Fruit fly (Drosophila melanogaster) whole organism, embryonic: Measurements from ENCODE around the gene UK114.

Experiments used
- Atf-2 ChIP-seq: fragments of 200-800 bp; sonication (Bioruptor generic); optimal IDR thresholded peaks from 2 replicates; lab custom pipeline; 2016; ENCODE audit warnings: missing biosample characterization, missing genetic modification characterization
- Atf3 ChIP-seq: fragments of 200-800 bp; sonication (Bioruptor generic); optimal IDR thresholded peaks from 3 replicates; lab custom pipeline; 2016; ENCODE audit warnings: missing biosample characterization, missing genetic modification characterization
- Bgb ChIP-seq: fragments of 200-800 bp; sonication (Bioruptor generic); IDR thresholded peaks from 2 replicates; pipeline ENCODE4 v1.3.6; 2022; ENCODE audit warnings: missing biosample characterization, missing genetic modification characterization; ENCODE audit not compliant: partially characterized antibody
- CG11504 ChIP-seq: fragments of 200-800 bp; sonication (Bioruptor generic); optimal IDR thresholded peaks from 3 replicates; lab custom pipeline; 2019; ENCODE audit warnings: missing biosample characterization, mild to moderate bottlenecking, missing genetic modification characterization, moderate library complexity
- CG11723 ChIP-seq: fragments of 200-800 bp; sonication (Bioruptor generic); optimal IDR thresholded peaks from 2 replicates; lab custom pipeline; 2017; ENCODE audit warnings: missing biosample characterization, mild to moderate bottlenecking, missing genetic modification characterization
- CG14667 ChIP-seq: fragments of 200-800 bp; sonication (Bioruptor generic); IDR thresholded peaks from 2 replicates; pipeline ENCODE4 v1.3.6; 2022; ENCODE audit warnings: missing biosample characterization, missing genetic modification characterization
- CG14965 ChIP-seq: fragments of 200-800 bp; sonication (Bioruptor generic); optimal IDR thresholded peaks from 2 replicates; lab custom pipeline; 2016; ENCODE audit warnings: missing biosample characterization, missing genetic modification characterization, borderline replicate concordance
- CG15479 ChIP-seq: fragments of 200-800 bp; sonication (Bioruptor generic); optimal IDR thresholded peaks from 3 replicates; lab custom pipeline; 2019; ENCODE audit warnings: missing biosample characterization, mild to moderate bottlenecking, missing genetic modification characterization, moderate library complexity
- CG1602 ChIP-seq: fragments of 200-800 bp; sonication (Bioruptor generic); optimal IDR thresholded peaks from 3 replicates; lab custom pipeline; 2016; ENCODE audit warnings: missing biosample characterization, missing genetic modification characterization
- CG1603 ChIP-seq: fragments of 200-800 bp; sonication (Bioruptor generic); optimal IDR thresholded peaks from 2 replicates; lab custom pipeline; 2019; ENCODE audit warnings: missing biosample characterization, mild to moderate bottlenecking, missing genetic modification characterization, moderate library complexity
- CG1647 ChIP-seq: fragments of 200-800 bp; sonication (Bioruptor generic); optimal IDR thresholded peaks from 3 replicates; lab custom pipeline; 2016; ENCODE audit warnings: missing biosample characterization, missing genetic modification characterization
- CG16813 ChIP-seq: fragments of 200-800 bp; sonication (Bioruptor generic); IDR thresholded peaks from 3 replicates; pipeline ENCODE4 v1.3.6; 2022; ENCODE audit warnings: missing biosample characterization, missing genetic modification characterization; ENCODE audit not compliant: partially characterized antibody
- CG17612 ChIP-seq: fragments of 200-800 bp; sonication (Bioruptor generic); IDR thresholded peaks from 2 replicates; pipeline ENCODE4 v1.3.6; 2022; ENCODE audit warnings: missing biosample characterization, missing genetic modification characterization
- CG1792 ChIP-seq: fragments of 200-800 bp; sonication (Bioruptor generic); optimal IDR thresholded peaks from 2 replicates; lab custom pipeline; 2016; ENCODE audit warnings: missing biosample characterization, missing genetic modification characterization
- CG18476 ChIP-seq: fragments of 200-800 bp; sonication (Bioruptor generic); optimal IDR thresholded peaks from 2 replicates; lab custom pipeline; 2016; ENCODE audit warnings: missing biosample characterization, mild to moderate bottlenecking, missing genetic modification characterization
- CG2875 ChIP-seq: fragments of 200-800 bp; sonication (Bioruptor generic); optimal IDR thresholded peaks from 2 replicates; lab custom pipeline; 2017; ENCODE audit warnings: missing biosample characterization, mild to moderate bottlenecking, missing genetic modification characterization, missing genetic modification reagents
- CG32532 ChIP-seq: fragments of 200-800 bp; sonication (Bioruptor generic); IDR thresholded peaks from 2 replicates; pipeline ENCODE4 v1.3.6; 2022; ENCODE audit warnings: missing biosample characterization, missing genetic modification characterization
- CG42726 ChIP-seq: fragments of 200-800 bp; sonication (Bioruptor generic); IDR thresholded peaks from 2 replicates; pipeline ENCODE4 v1.3.6; 2022; ENCODE audit warnings: missing biosample characterization, missing genetic modification characterization; ENCODE audit not compliant: partially characterized antibody
- CG6683 ChIP-seq: fragments of 200-800 bp; sonication (Bioruptor generic); optimal IDR thresholded peaks from 2 replicates; lab custom pipeline; 2017; ENCODE audit warnings: missing biosample characterization, mild to moderate bottlenecking, missing genetic modification characterization, missing genetic modification reagents
- CG9876 ChIP-seq: fragments of 200-800 bp; sonication (Bioruptor generic); optimal IDR thresholded peaks from 2 replicates; lab custom pipeline; 2016; ENCODE audit warnings: missing biosample characterization, missing genetic modification characterization
- CkIIα-i1 ChIP-seq: fragments of 200-800 bp; sonication (Bioruptor generic); IDR thresholded peaks from 2 replicates; pipeline ENCODE4 v1.3.6; 2022; ENCODE audit warnings: missing biosample characterization, missing genetic modification characterization
- Dip2 ChIP-seq: fragments of 200-800 bp; sonication (Bioruptor generic); IDR thresholded peaks from 2 replicates; pipeline ENCODE4 v1.3.6; 2022; ENCODE audit warnings: missing biosample characterization, missing genetic modification characterization
- Dip3 ChIP-seq: fragments of 200-800 bp; sonication (Bioruptor generic); optimal IDR thresholded peaks from 3 replicates; lab custom pipeline; 2016; ENCODE audit warnings: missing biosample characterization, missing genetic modification characterization
- Lim3 ChIP-seq: fragments of 200-800 bp; sonication (Bioruptor generic); IDR thresholded peaks from 2 replicates; pipeline ENCODE4 v1.3.6; 2022; ENCODE audit warnings: missing biosample characterization, missing genetic modification characterization
- MESR4 ChIP-seq: fragments of 200-800 bp; sonication (Bioruptor generic); optimal IDR thresholded peaks from 2 replicates; lab custom pipeline; 2018; ENCODE audit warnings: missing biosample characterization, mild to moderate bottlenecking, missing genetic modification characterization, moderate library complexity
- Mad ChIP-seq: fragments of 200-800 bp; sonication (Bioruptor generic); optimal IDR thresholded peaks from 2 replicates; lab custom pipeline; 2016; ENCODE audit warnings: missing biosample characterization, missing genetic modification characterization
- NC2α ChIP-seq: fragments of 200-800 bp; sonication (Bioruptor generic); optimal IDR thresholded peaks from 2 replicates; lab custom pipeline; 2016; ENCODE audit warnings: missing biosample characterization, missing genetic modification characterization
- Nf-YA ChIP-seq: fragments of 200-800 bp; sonication (Bioruptor generic); IDR thresholded peaks from 2 replicates; pipeline ENCODE4 v1.3.6; 2022; ENCODE audit warnings: missing biosample characterization, missing genetic modification characterization
- Six4 ChIP-seq: fragments of 200-800 bp; sonication (Bioruptor generic); optimal IDR thresholded peaks from 2 replicates; lab custom pipeline; 2016; ENCODE audit warnings: missing biosample characterization, missing genetic modification characterization
- Stat92E ChIP-seq, 3 experiments: fragments of >200 bp in 2 of 3; fragments of 200-800 bp in 1 of 3; sonication (Bioruptor generic) in 1 of 3; optimal IDR thresholded peaks; 2 replicates each; lab custom pipeline; 2017 to 2019; ENCODE audit warnings: missing biosample characterization in 3 of 3, missing genetic modification characterization in 3 of 3, mild to moderate bottlenecking in 1 of 3, moderate library complexity in 1 of 3
- Usf ChIP-seq: fragments of 200-800 bp; sonication (Bioruptor generic); optimal IDR thresholded peaks from 2 replicates; lab custom pipeline; 2017; ENCODE audit warnings: missing genotype, missing biosample characterization, missing genetic modification characterization
- bsh ChIP-seq, 2 experiments: fragments of 200-800 bp; sonication (Bioruptor generic); optimal IDR thresholded peaks; 2 replicates each; lab custom pipeline; 2017 to 2018; ENCODE audit warnings: mild to moderate bottlenecking in 2 of 2, missing biosample characterization in 2 of 2, missing genetic modification characterization in 2 of 2, moderate library complexity in 1 of 2
- caup ChIP-seq: fragments of 200-800 bp; sonication (Bioruptor generic); optimal IDR thresholded peaks from 3 replicates; lab custom pipeline; 2017; ENCODE audit warnings: missing biosample characterization, mild to moderate bottlenecking, missing genetic modification characterization, moderate library complexity; ENCODE audit not compliant: severe bottlenecking
- crp ChIP-seq, 2 experiments: fragments of 200-800 bp; sonication (Bioruptor generic); optimal IDR thresholded peaks; 2 replicates in 1 of 2; 3 replicates in 1 of 2; lab custom pipeline; 2017; ENCODE audit warnings: missing biosample characterization in 2 of 2, missing genetic modification characterization in 2 of 2, mild to moderate bottlenecking in 1 of 2, moderate library complexity in 1 of 2
- dan ChIP-seq: fragments of 200-800 bp; sonication (Bioruptor generic); IDR thresholded peaks from 2 replicates; pipeline ENCODE4 v1.3.6; 2022; ENCODE audit warnings: missing biosample characterization, missing genetic modification characterization
- emc ChIP-seq: fragments of 200-800 bp; sonication (Bioruptor generic); optimal IDR thresholded peaks from 2 replicates; lab custom pipeline; 2016; ENCODE audit warnings: missing biosample characterization, missing genetic modification characterization
- esg ChIP-seq: fragments of 200-800 bp; sonication (Bioruptor generic); conservative IDR thresholded peaks from 2 replicates; pipeline ENCODE4 v1.3.6; 2022; ENCODE audit warnings: missing biosample characterization, missing genetic modification characterization
- gcm ChIP-seq: fragments of 200-800 bp; sonication (Bioruptor generic); optimal IDR thresholded peaks from 2 replicates; lab custom pipeline; 2019; ENCODE audit warnings: missing biosample characterization, mild to moderate bottlenecking, missing genetic modification characterization, moderate library complexity
- gem ChIP-seq: fragments of 200-800 bp; sonication (Bioruptor generic); optimal IDR thresholded peaks from 2 replicates; lab custom pipeline; 2019; ENCODE audit warnings: missing biosample characterization, mild to moderate bottlenecking, missing genetic modification characterization, moderate library complexity
- gfzf ChIP-seq: fragments of 200-800 bp; sonication (Bioruptor generic); optimal IDR thresholded peaks from 2 replicates; lab custom pipeline; 2016; ENCODE audit warnings: missing biosample characterization, mild to moderate bottlenecking, missing genetic modification characterization, moderate library complexity
- ind ChIP-seq: fragments of 200-800 bp; sonication (Bioruptor generic); optimal IDR thresholded peaks from 3 replicates; lab custom pipeline; 2016; ENCODE audit warnings: missing biosample characterization, missing genetic modification characterization
- kni ChIP-seq: fragments of 200-800 bp; sonication (Bioruptor generic); optimal IDR thresholded peaks from 3 replicates; lab custom pipeline; 2017; ENCODE audit warnings: mild to moderate bottlenecking, missing biosample characterization, missing genetic modification reagents, missing genetic modification characterization
- lola ChIP-seq, 3 experiments: fragments of >200 bp in 2 of 3; fragments of 200-800 bp in 1 of 3; sonication (Bioruptor generic) in 1 of 3; optimal IDR thresholded peaks; 2 replicates each; lab custom pipeline; 2017 to 2019; ENCODE audit warnings: missing biosample characterization in 3 of 3, missing genetic modification characterization in 3 of 3, mild to moderate bottlenecking in 1 of 3, moderate library complexity in 1 of 3
- nerfin-1 ChIP-seq: fragments of 200-800 bp; sonication (Bioruptor generic); optimal IDR thresholded peaks from 3 replicates; lab custom pipeline; 2019; ENCODE audit warnings: missing biosample characterization, mild to moderate bottlenecking, missing genetic modification characterization, moderate library complexity
- salm ChIP-seq: fragments of 200-800 bp; sonication (Bioruptor generic); optimal IDR thresholded peaks from 2 replicates; lab custom pipeline; 2018; ENCODE audit warnings: missing biosample characterization, mild to moderate bottlenecking, missing genetic modification characterization
- tgo ChIP-seq: fragments of 200-800 bp; sonication (Bioruptor generic); IDR thresholded peaks from 3 replicates; pipeline ENCODE4 v1.3.6; 2022; ENCODE audit warnings: missing biosample characterization, missing genetic modification characterization
- tll ChIP-seq, 2 experiments: fragments of 200-800 bp in 1 of 2; fragments of >200 bp in 1 of 2; sonication (Bioruptor generic) in 1 of 2; optimal IDR thresholded peaks; 2 replicates each; lab custom pipeline; 2017 to 2019; ENCODE audit warnings: missing biosample characterization in 2 of 2, missing genetic modification characterization in 2 of 2, mild to moderate bottlenecking in 1 of 2, moderate library complexity in 1 of 2
- unc-4 ChIP-seq: fragments of 200-800 bp; sonication (Bioruptor generic); IDR thresholded peaks from 2 replicates; pipeline ENCODE4 v1.3.6; 2022; ENCODE audit warnings: missing biosample characterization, missing genetic modification characterization; ENCODE audit not compliant: partially characterized antibody

The UK114 gene

DNA sequence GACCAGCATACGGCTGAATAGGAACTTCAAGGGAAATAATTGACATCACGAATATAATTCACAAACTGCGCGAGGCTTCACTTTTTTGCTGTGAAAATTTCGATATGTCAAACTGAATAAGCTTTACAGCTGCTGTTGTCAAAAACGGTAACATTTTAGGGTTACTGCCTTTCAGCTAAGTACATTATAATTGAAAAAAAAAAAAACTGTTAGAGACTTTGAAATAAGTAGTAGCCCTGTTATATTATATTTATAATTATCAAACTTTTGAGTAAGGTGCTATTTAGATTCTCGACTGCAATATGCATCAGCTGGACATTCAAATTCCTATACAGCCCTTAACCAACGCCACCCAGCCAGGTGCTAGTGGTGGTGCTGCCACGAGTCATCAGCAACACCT is 43.9 kb upstream of the UK114 start, which contains the start of gene nht:
Gene nht (minus strand): TSS at position 101 of the 400 bp plus-strand sequence.
- peak; percentile 32 for TF ChIP-seq nerfin-1
- TF ChIP-seq salm: no peak
- no peak for TF ChIP-seq emc (GFP tag; lab: Kevin White, UChicago)
- no peak for TF ChIP-seq tgo (GFP tag; lab: Robert Waterston, UW)

DNA sequence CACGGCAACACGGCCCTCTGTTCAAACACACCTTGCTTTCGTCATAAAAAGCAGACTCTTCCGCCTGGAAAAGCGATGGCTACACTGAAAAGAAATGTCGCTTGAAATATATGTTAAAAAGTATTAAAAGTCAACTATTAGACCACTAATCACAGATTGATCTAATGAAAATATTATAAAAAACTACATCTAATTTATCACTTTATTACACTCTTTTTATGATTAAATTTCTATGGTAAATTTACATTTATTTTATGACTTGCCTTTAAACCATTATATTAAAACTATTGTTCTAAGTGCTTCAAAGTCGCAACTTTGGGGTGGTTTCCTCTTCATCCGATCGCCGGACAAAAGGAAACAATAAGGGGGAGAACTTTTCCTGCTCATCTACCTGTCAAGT is 41.5 kb upstream of the UK114 start:
- TF ChIP-seq Lim3 (GFP tag; lab: Robert Waterston, UW): no peak
- TF ChIP-seq Atf3 (GFP tag; lab: Kevin White, UChicago): no peak
- TF ChIP-seq gem (tag; lab: Kevin White, UChicago): peak; percentile 30
- no peak for TF ChIP-seq Bgb (GFP tag; lab: Robert Waterston, UW)
- TF ChIP-seq CG32532 (GFP tag; lab: Robert Waterston, UW): no peak
- no peak for TF ChIP-seq CG11723 (GFP tag; lab: Kevin White, UChicago)
- no peak for TF ChIP-seq tll (GFP tag; optimal IDR thresholded peaks at IDR 0.05; lab: Kevin White, UChicago)
- no peak for TF ChIP-seq CG42726 (GFP tag; lab: Robert Waterston, UW)
- TF ChIP-seq CG14965: no peak
- no peak for TF ChIP-seq CG18476 (GFP tag; lab: Kevin White, UChicago)
- no peak for TF ChIP-seq CG14667 (GFP tag; lab: Robert Waterston, UW)
- TF ChIP-seq CG1602: no peak
- no peak for TF ChIP-seq CG16813 (GFP tag; lab: Robert Waterston, UW)
- TF ChIP-seq kni (GFP tag; lab: Kevin White, UChicago): no peak
- no peak for TF ChIP-seq CG17612
- no peak for TF ChIP-seq CkIIα-i1
- TF ChIP-seq Usf: no peak
- TF ChIP-seq Nf-YA (GFP tag; lab: Robert Waterston, UW): no peak
- TF ChIP-seq CG9876: no peak
- TF ChIP-seq gfzf: no peak
- no peak for TF ChIP-seq dan (GFP tag; lab: Robert Waterston, UW)
- TF ChIP-seq bsh (GFP tag; optimal IDR thresholded peaks at IDR 0.05; lab: Kevin White, UChicago): peak in 1 of 2 experiments; percentile 1
- TF ChIP-seq Atf-2 (GFP tag; lab: Kevin White, UChicago): no peak
- no peak for TF ChIP-seq CG1792 (GFP tag; lab: Kevin White, UChicago)
- no peak for TF ChIP-seq MESR4
- TF ChIP-seq NC2α: no peak
- TF ChIP-seq CG15479 (GFP tag; lab: Kevin White, UChicago): no peak
- TF ChIP-seq Six4 (GFP tag; lab: Kevin White, UChicago): no peak
- no peak for TF ChIP-seq caup (GFP tag; lab: Kevin White, UChicago)
- no peak for TF ChIP-seq Dip2 (GFP tag; lab: Robert Waterston, UW)
- no peak for TF ChIP-seq Mad
- TF ChIP-seq CG1603 (tag; lab: Kevin White, UChicago): no peak
- TF ChIP-seq CG6683 (GFP tag; lab: Kevin White, UChicago): no peak
- TF ChIP-seq lola (GFP tag; optimal IDR thresholded peaks at IDR 0.05; lab: Kevin White, UChicago): peak in 1 of 3 experiments; percentile 25
- TF ChIP-seq CG2875 (GFP tag; lab: Kevin White, UChicago): no peak
- TF ChIP-seq ind (GFP tag; lab: Kevin White, UChicago): no peak
- no peak for TF ChIP-seq unc-4
- TF ChIP-seq CG1647: no peak
- no peak for TF ChIP-seq crp (GFP tag; optimal IDR thresholded peaks at IDR 0.05; lab: Kevin White, UChicago)
- TF ChIP-seq Dip3 (GFP tag; lab: Kevin White, UChicago): no peak
- TF ChIP-seq esg (GFP tag; lab: Robert Waterston, UW): no peak; the same call in 1 of the 2 replicates
- no peak for TF ChIP-seq Stat92E (GFP tag; optimal IDR thresholded peaks at IDR 0.05; lab: Kevin White, UChicago)
- TF ChIP-seq gcm (GFP tag; lab: Kevin White, UChicago): no peak
- peak; percentile 5 for TF ChIP-seq CG11504 (tag; lab: Kevin White, UChicago)
